Fruit fly (Drosophila melanogaster) whole organism, pupa: Measurements from ENCODE around the gene CG17544.
A peak's percentile ranks its signal among the peaks of the same experiment; 100 is the strongest.

Experiments
- CG13204 ChIP-seq: fragments of 200-800 bp; sonication (Bioruptor generic); optimal IDR thresholded peaks from 2 replicates; lab custom pipeline; 2018; ENCODE audit warnings: missing biosample characterization, mild to moderate bottlenecking, missing genetic modification characterization, moderate library complexity
- CG14655 ChIP-seq: fragments of 200-800 bp; sonication (Bioruptor generic); optimal IDR thresholded peaks from 3 replicates; lab custom pipeline; 2017; ENCODE audit warnings: mild to moderate bottlenecking, missing biosample characterization, missing genetic modification reagents, missing genetic modification characterization
- CG34367 ChIP-seq: fragments of 200-800 bp; sonication (Bioruptor generic); optimal IDR thresholded peaks from 2 replicates; lab custom pipeline; 2018; ENCODE audit warnings: missing biosample characterization, mild to moderate bottlenecking, missing genetic modification characterization
- EcR ChIP-seq: fragments of 200-800 bp; sonication (Bioruptor generic); optimal IDR thresholded peaks from 3 replicates; lab custom pipeline; 2019; ENCODE audit warnings: missing biosample characterization, missing genetic modification characterization, mild to moderate bottlenecking, moderate library complexity, missing genetic modification reagents
- Pif1B ChIP-seq: fragments of 200-800 bp; sonication (Bioruptor generic); optimal IDR thresholded peaks from 3 replicates; lab custom pipeline; 2016; ENCODE audit warnings: missing biosample characterization, missing genetic modification characterization
- rn ChIP-seq: fragments of 200-800 bp; sonication (Bioruptor generic); IDR thresholded peaks from 2 replicates; pipeline ENCODE4 v1.3.6; 2022; ENCODE audit warnings: missing biosample characterization, missing genetic modification characterization

DNA sequence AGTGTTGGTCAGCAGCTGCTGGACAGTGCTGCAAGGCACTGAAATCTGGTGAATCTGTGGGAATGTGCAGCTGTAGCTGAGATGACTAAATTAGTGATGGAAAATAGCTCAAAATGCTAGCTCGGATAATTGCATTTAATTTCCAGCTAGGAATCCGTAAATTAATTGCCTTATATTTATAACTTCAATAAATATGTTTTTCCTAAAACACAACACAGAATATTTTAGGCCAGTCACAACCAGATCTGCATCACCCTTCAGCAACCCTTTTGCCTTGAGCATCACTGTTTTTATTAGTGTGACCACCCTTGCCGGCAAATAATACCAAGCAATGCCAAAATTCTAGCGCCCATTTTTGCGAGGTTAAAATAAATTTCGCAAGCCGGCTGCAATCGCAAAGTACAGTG, 46.4 kb upstream of the CG17544 start, which contains the start of gene Hs2st:
- TF ChIP-seq EcR (GFP tag; lab: Kevin White, UChicago) (peak; percentile 58), CG14655 (GFP tag; lab: Kevin White, UChicago) (no peak), CG34367 (peak; percentile 84), rn (GFP tag; lab: Robert Waterston, UW) (peak; percentile 85), CG13204 (GFP tag; lab: Kevin White, UChicago) (no peak), Pif1B (GFP tag; lab: Kevin White, UChicago) (no peak)
